Worm (Caenorhabditis elegans) whole organism, young adult: ENCODE data around the gene irld-65.

Experiments
- B0019.2 ChIP-seq: fragments of 200-800 bp; sonication (Bioruptor generic); conservative IDR thresholded peaks from 2 replicates; pipeline ENCODE4 v1.3.6; 2022; ENCODE audit warnings: missing genetic modification reagents, missing genetic modification characterization, missing compliant biosample characterization
- B0035.1 ChIP-seq: sonication (generic microtip); optimal IDR thresholded peaks from 2 replicates; lab custom pipeline; 2016; ENCODE audit warnings: missing genetic modification characterization, mild to moderate bottlenecking, missing compliant biosample characterization, missing genotype, missing genetic modification reagents
- B0261.1 ChIP-seq: sonication (generic microtip); optimal IDR thresholded peaks from 2 replicates; lab custom pipeline; 2016; ENCODE audit warnings: mild to moderate bottlenecking, missing genetic modification characterization, moderate library complexity, missing compliant biosample characterization
- F22D6.2 ChIP-seq: sonication (generic microtip); optimal IDR thresholded peaks from 2 replicates; lab custom pipeline; 2016; ENCODE audit warnings: mild to moderate bottlenecking, missing genetic modification characterization, missing compliant biosample characterization
- K11D2.4 ChIP-seq: fragments of 200-800 bp; sonication (Bioruptor generic); IDR thresholded peaks from 2 replicates; pipeline ENCODE4 v1.3.6; 2022; ENCODE audit warnings: missing genetic modification reagents, missing genetic modification characterization, missing compliant biosample characterization
- K12H6.12 ChIP-seq: fragments of 200-800 bp; sonication (Bioruptor generic); optimal IDR thresholded peaks from 2 replicates; lab custom pipeline; 2018; ENCODE audit warnings: mild to moderate bottlenecking, missing genetic modification characterization, missing compliant biosample characterization
- T26A5.8 ChIP-seq: sonication (generic microtip); optimal IDR thresholded peaks from 2 replicates; lab custom pipeline; 2016; ENCODE audit warnings: missing genetic modification characterization, missing compliant biosample characterization
- Y53G8AR.9 ChIP-seq: fragments of 200-800 bp; sonication (Bioruptor generic); conservative IDR thresholded peaks from 2 replicates; pipeline ENCODE4 v1.3.6; 2022; ENCODE audit warnings: missing genetic modification reagents, missing genetic modification characterization, missing compliant biosample characterization
- Y95B8A.8 ChIP-seq: fragments of 200-800 bp; sonication (Bioruptor generic); IDR thresholded peaks from 2 replicates; pipeline ENCODE4 v1.3.6; 2022; ENCODE audit warnings: missing genetic modification reagents, missing genetic modification characterization, missing compliant biosample characterization
- akir-1 ChIP-seq: fragments of 200-800 bp; sonication (Bioruptor generic); optimal IDR thresholded peaks from 2 replicates; lab custom pipeline; 2018; ENCODE audit warnings: mild to moderate bottlenecking, missing genetic modification characterization, moderate library complexity, missing compliant biosample characterization
- aptf-2 ChIP-seq: fragments of 200-800 bp; sonication (Bioruptor generic); conservative IDR thresholded peaks from 2 replicates; pipeline ENCODE4 v1.3.6; 2022; ENCODE audit warnings: missing genetic modification reagents, missing genetic modification characterization, missing compliant biosample characterization
- aptf-3 ChIP-seq: fragments of 200-800 bp; sonication (Bioruptor generic); IDR thresholded peaks from 2 replicates; pipeline ENCODE4 v1.3.6; 2022; ENCODE audit warnings: missing genetic modification characterization, missing compliant biosample characterization
- attf-3 ChIP-seq: fragments of 200-800 bp; sonication (Bioruptor generic); conservative IDR thresholded peaks from 2 replicates; pipeline ENCODE4 v1.3.6; 2022; ENCODE audit warnings: missing genetic modification reagents, missing genetic modification characterization, missing compliant biosample characterization
- attf-6 ChIP-seq: fragments of 200-800 bp; sonication (Bioruptor generic); IDR thresholded peaks from 2 replicates; pipeline ENCODE4 v1.3.6; 2022; ENCODE audit warnings: missing genetic modification reagents, missing genetic modification characterization, missing compliant biosample characterization
- ccch-3 ChIP-seq: fragments of 200-800 bp; sonication (Bioruptor generic); optimal IDR thresholded peaks from 2 replicates; lab custom pipeline; 2018; ENCODE audit warnings: mild to moderate bottlenecking, missing genetic modification characterization, missing compliant biosample characterization
- cebp-1 ChIP-seq, 2 experiments: fragments of 200-800 bp in 1 of 2; sonication (Bioruptor generic) in 1 of 2; sonication (generic microtip) in 1 of 2; IDR thresholded peaks in 1 of 2; optimal IDR thresholded peaks in 1 of 2; 2 replicates each; pipeline versions ENCODE4 v1.3.6 to Lab custom; 2017 to 2022; ENCODE audit warnings: missing compliant biosample characterization in 2 of 2, missing genetic modification characterization in 2 of 2, mild to moderate bottlenecking in 1 of 2, missing genetic modification reagents in 1 of 2, moderate library complexity in 1 of 2
- ceh-100 ChIP-seq: fragments of 200-800 bp; sonication (Bioruptor generic); IDR thresholded peaks from 2 replicates; pipeline ENCODE4 v1.3.6; 2022; ENCODE audit warnings: missing genetic modification reagents, missing genetic modification characterization, missing compliant biosample characterization
- ceh-40 ChIP-seq: fragments of 200-800 bp; sonication (Bioruptor generic); IDR thresholded peaks from 2 replicates; pipeline ENCODE4 v1.3.6; 2022; ENCODE audit warnings: missing genetic modification characterization, missing compliant biosample characterization
- ceh-58 ChIP-seq: fragments of 200-800 bp; sonication (Bioruptor generic); IDR thresholded peaks from 2 replicates; pipeline ENCODE4 v1.3.6; 2022; ENCODE audit warnings: missing genetic modification characterization, missing compliant biosample characterization
- die-1 ChIP-seq: sonication (generic microtip); optimal IDR thresholded peaks from 2 replicates; lab custom pipeline; 2016; ENCODE audit warnings: missing genotype, mild to moderate bottlenecking, missing genetic modification characterization, missing compliant biosample characterization
- dpl-1 ChIP-seq: fragments of 150-350 bp; optimal IDR thresholded peaks from 2 replicates; lab custom pipeline; 2014; ENCODE audit warnings: missing biosample characterization, missing genetic modification reagents, missing genetic modification characterization
- ets-4 ChIP-seq: fragments of 200-800 bp; sonication (Bioruptor generic); optimal IDR thresholded peaks from 2 replicates; lab custom pipeline; 2018; ENCODE audit warnings: mild to moderate bottlenecking, missing genetic modification characterization, missing compliant biosample characterization
- hmg-1.2 ChIP-seq: fragments of 200-800 bp; sonication (Bioruptor generic); IDR thresholded peaks from 2 replicates; pipeline ENCODE4 v1.3.6; 2022; ENCODE audit warnings: missing genetic modification reagents, missing genetic modification characterization, missing compliant biosample characterization
- hrde-1 ChIP-seq: sonication (generic microtip); optimal IDR thresholded peaks from 2 replicates; lab custom pipeline; 2016; ENCODE audit warnings: missing genetic modification characterization, mild to moderate bottlenecking, missing compliant biosample characterization, moderate library complexity, missing genotype, missing genetic modification reagents, borderline replicate concordance
- hsf-1 ChIP-seq: fragments of 200-800 bp; sonication (Bioruptor generic); IDR thresholded peaks from 2 replicates; pipeline ENCODE4 v1.3.6; 2022; ENCODE audit warnings: missing genetic modification reagents, missing genetic modification characterization, missing compliant biosample characterization
- lin-54 ChIP-seq: fragments of 200-800 bp; sonication (Bioruptor generic); optimal IDR thresholded peaks from 2 replicates; lab custom pipeline; 2018; ENCODE audit warnings: mild to moderate bottlenecking, missing genetic modification characterization, missing compliant biosample characterization
- lir-1 ChIP-seq: fragments of 200-800 bp; sonication (Bioruptor generic); conservative IDR thresholded peaks from 2 replicates; pipeline ENCODE4 v1.3.6; 2022; ENCODE audit warnings: missing genetic modification reagents, missing genetic modification characterization, missing compliant biosample characterization
- lsl-1 ChIP-seq: fragments of 200-800 bp; sonication (Bioruptor generic); optimal IDR thresholded peaks from 2 replicates; lab custom pipeline; 2018; ENCODE audit warnings: mild to moderate bottlenecking, missing genetic modification characterization, moderate library complexity, missing compliant biosample characterization
- madf-3 ChIP-seq: fragments of 200-800 bp; sonication (Bioruptor generic); IDR thresholded peaks from 2 replicates; pipeline ENCODE4 v1.3.6; 2022; ENCODE audit warnings: missing genetic modification reagents, missing genetic modification characterization, missing compliant biosample characterization
- madf-8 ChIP-seq: fragments of 200-800 bp; sonication (Bioruptor generic); conservative IDR thresholded peaks from 2 replicates; pipeline ENCODE4 v1.3.6; 2022; ENCODE audit warnings: missing genetic modification reagents, missing genetic modification characterization, missing compliant biosample characterization
- mcd-1 ChIP-seq: fragments of 200-800 bp; sonication (Bioruptor generic); IDR thresholded peaks from 2 replicates; pipeline ENCODE4 v1.3.6; 2022; ENCODE audit warnings: missing genetic modification reagents, missing genetic modification characterization, missing compliant biosample characterization
- nfya-1 ChIP-seq: sonication (generic microtip); optimal IDR thresholded peaks from 2 replicates; lab custom pipeline; 2017; ENCODE audit warnings: antibody characterized with exemption, missing compliant biosample characterization, missing genetic modification characterization, borderline replicate concordance; ENCODE audit not compliant: insufficient read depth
- nfya-2 ChIP-seq: fragments of 200-800 bp; sonication (Bioruptor generic); IDR thresholded peaks from 2 replicates; pipeline ENCODE4 v1.3.6; 2022; ENCODE audit warnings: missing genetic modification reagents, missing genetic modification characterization, missing compliant biosample characterization
- nfyb-1 ChIP-seq: fragments of 200-800 bp; sonication (Bioruptor generic); IDR thresholded peaks from 2 replicates; pipeline ENCODE4 v1.3.6; 2022; ENCODE audit warnings: missing genetic modification reagents, missing genetic modification characterization, missing compliant biosample characterization
- nhr-179 ChIP-seq: sonication (generic microtip); optimal IDR thresholded peaks from 2 replicates; lab custom pipeline; 2016; ENCODE audit warnings: mild to moderate bottlenecking, missing genetic modification characterization, missing compliant biosample characterization
- nhr-80 ChIP-seq: sonication (generic microtip); optimal IDR thresholded peaks from 2 replicates; lab custom pipeline; 2016; ENCODE audit warnings: missing genetic modification characterization, missing compliant biosample characterization
- rec-8 ChIP-seq, 2 experiments: sonication (generic microtip); optimal IDR thresholded peaks; 2 replicates each; lab custom pipeline; 2016; ENCODE audit warnings: mild to moderate bottlenecking in 2 of 2, missing genetic modification characterization in 2 of 2, missing genetic modification reagents in 2 of 2, missing genotype in 2 of 2, missing biosample characterization in 1 of 2, missing compliant biosample characterization in 1 of 2, moderate library complexity in 1 of 2
- repo-1 ChIP-seq: sonication (generic microtip); optimal IDR thresholded peaks from 2 replicates; lab custom pipeline; 2017; ENCODE audit warnings: mild to moderate bottlenecking, missing genetic modification characterization, missing compliant biosample characterization
- sdz-38 ChIP-seq: sonication (generic microtip); optimal IDR thresholded peaks from 2 replicates; lab custom pipeline; 2016; ENCODE audit warnings: missing genotype, missing genetic modification characterization, missing compliant biosample characterization
- snpc-1.3 ChIP-seq: sonication (generic microtip); optimal IDR thresholded peaks from 2 replicates; lab custom pipeline; 2017; ENCODE audit warnings: missing genetic modification characterization, mild to moderate bottlenecking, missing compliant biosample characterization, antibody characterized with exemption, moderate library complexity, missing genotype, missing genetic modification reagents; ENCODE audit not compliant: insufficient read depth
- snpc-3.4 ChIP-seq: sonication (generic microtip); optimal IDR thresholded peaks from 2 replicates; lab custom pipeline; 2017; ENCODE audit warnings: missing genetic modification characterization, mild to moderate bottlenecking, missing compliant biosample characterization, antibody characterized with exemption, moderate library complexity, missing genotype, missing genetic modification reagents
- ztf-6 ChIP-seq: fragments of 200-800 bp; sonication (Bioruptor generic); IDR thresholded peaks from 2 replicates; pipeline ENCODE4 v1.3.6; 2022; ENCODE audit warnings: missing genetic modification reagents, missing genetic modification characterization, missing compliant biosample characterization

irld-65 gene

DNA sequence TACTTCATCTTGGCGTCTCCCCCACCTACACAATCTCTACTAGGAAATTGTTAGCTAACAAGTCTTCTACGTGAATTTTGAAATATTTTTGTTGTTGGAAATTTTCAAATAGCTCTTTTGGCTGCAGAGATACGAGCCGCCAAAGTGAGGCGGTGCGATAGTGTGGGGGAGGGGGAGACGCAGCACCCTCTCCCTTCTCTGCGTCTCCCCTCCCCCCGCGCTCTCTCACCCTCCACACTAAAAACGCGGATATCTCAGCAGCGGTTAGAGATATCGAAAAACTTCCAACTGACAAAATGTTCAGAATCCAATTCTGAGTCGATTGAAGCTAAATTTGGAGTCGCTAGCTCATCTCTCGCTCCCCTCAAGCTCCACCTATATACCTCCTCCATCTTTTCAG, 12.7 kb downstream of the irld-65 start (continued):
- no peak for TF ChIP-seq hrde-1 (tag; lab: Kevin White, UChicago)
- no peak for TF ChIP-seq K11D2.4 (GFP tag; lab: Robert Waterston, UW)
- TF ChIP-seq sdz-38 (tag; lab: Kevin White, UChicago): no peak
- TF ChIP-seq attf-6 (GFP tag; lab: Robert Waterston, UW): no peak
- no peak for TF ChIP-seq B0019.2 (GFP tag; lab: Robert Waterston, UW)
- TF ChIP-seq akir-1: no peak
- TF ChIP-seq dpl-1 (GFP tag; lab: Kevin White, UChicago): no peak
- TF ChIP-seq, all 124 proteins: peak for 3

DNA sequence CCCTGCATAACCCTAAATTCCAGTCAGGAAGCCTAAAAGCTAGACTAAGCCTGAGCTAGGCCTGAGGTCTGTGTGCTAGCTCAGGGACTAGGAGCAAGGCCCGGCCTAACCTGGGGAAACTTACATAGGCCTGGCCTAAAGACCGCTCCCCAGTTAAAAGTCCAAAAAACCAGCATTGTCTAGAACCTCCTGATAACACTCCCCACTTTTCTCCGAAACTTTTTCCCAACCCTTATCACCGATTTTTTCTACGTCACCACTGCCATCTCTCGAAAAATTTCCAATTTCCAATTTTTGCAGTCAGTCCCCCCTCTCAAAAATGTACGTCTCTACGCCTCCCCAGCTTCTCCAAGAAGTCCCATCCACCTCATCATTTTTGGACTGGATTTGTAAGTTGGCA, 14.1 kb downstream of the irld-65 start, which contains the start of gene ZK355.2:
ZK355.2 (plus strand) TSS at position 301 of the 400 bp plus-strand sequence.
- TF ChIP-seq ccch-3 (GFP tag; lab: Kevin White, UChicago): no peak
- no peak for TF ChIP-seq F22D6.2
- TF ChIP-seq snpc-1.3: no peak
- TF ChIP-seq attf-3 (GFP tag; lab: Robert Waterston, UW): 0 out of 2 replicates have a peak, but pooled peaks have one; percentile 38
- no peak for TF ChIP-seq B0261.1 (tag; lab: Kevin White, UChicago)
- peak; percentile 16 for TF ChIP-seq nhr-80 (tag; lab: Kevin White, UChicago)
- no peak for TF ChIP-seq nfya-2 (GFP tag; lab: Robert Waterston, UW)
- no peak for TF ChIP-seq lsl-1

DNA sequence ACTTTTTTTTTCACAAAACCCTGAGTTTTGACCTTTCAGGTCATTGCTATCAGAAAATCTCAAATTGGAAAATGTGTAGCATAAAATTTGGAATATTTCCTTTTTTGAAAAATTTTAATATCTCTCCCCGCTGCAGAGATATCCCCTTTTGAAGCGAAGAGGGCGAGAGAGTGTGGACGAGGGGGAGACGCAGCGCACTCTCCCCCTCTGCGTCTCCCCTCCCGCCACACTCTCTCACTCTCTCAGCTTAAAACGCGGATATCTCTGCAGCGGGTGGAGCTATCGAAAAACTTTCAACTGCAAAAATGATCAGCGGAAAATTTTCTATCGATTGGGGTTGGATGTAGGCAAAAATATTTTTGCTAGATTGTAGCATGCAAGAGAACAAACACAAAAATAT, 15.0 kb downstream of the irld-65 start:
- TF ChIP-seq lir-1 (GFP tag; lab: Robert Waterston, UW) (no peak), ztf-6 (GFP tag; lab: Robert Waterston, UW) (no peak), ceh-58 (GFP tag; lab: Robert Waterston, UW) (no peak), K12H6.12 (tag; lab: Kevin White, UChicago) (no peak), B0019.2 (GFP tag; lab: Robert Waterston, UW) (no peak), rec-8 (tag; optimal IDR thresholded peaks at IDR 0.05; lab: Kevin White, UChicago) (no peak), repo-1 (tag; lab: Kevin White, UChicago) (no peak), hsf-1 (0 out of 2 replicates have a peak, but pooled peaks have one; percentile 6), ceh-40 (no peak), T26A5.8 (no peak), ceh-100 (no peak), die-1 (tag; lab: Kevin White, UChicago) (no peak), Y95B8A.8 (0 out of 2 replicates have a peak, but pooled peaks have one; percentile 0), aptf-2 (GFP tag; lab: Robert Waterston, UW) (no peak), Y53G8AR.9 (GFP tag; lab: Robert Waterston, UW) (no peak), nfyb-1 (GFP tag; lab: Robert Waterston, UW) (0 out of 2 replicates have a peak, but pooled peaks have one; percentile 37), lin-54 (GFP tag; lab: Kevin White, UChicago) (no peak), snpc-3.4 (tag; lab: Kevin White, UChicago) (no peak), hmg-1.2 (GFP tag; lab: Robert Waterston, UW) (peak; percentile 93), mcd-1 (GFP tag; lab: Robert Waterston, UW) (0 out of 2 replicates have a peak, but pooled peaks have one; percentile 35), attf-3 (GFP tag; lab: Robert Waterston, UW) (no peak)
- TF ChIP-seq, all 124 proteins: peak for 5

DNA sequence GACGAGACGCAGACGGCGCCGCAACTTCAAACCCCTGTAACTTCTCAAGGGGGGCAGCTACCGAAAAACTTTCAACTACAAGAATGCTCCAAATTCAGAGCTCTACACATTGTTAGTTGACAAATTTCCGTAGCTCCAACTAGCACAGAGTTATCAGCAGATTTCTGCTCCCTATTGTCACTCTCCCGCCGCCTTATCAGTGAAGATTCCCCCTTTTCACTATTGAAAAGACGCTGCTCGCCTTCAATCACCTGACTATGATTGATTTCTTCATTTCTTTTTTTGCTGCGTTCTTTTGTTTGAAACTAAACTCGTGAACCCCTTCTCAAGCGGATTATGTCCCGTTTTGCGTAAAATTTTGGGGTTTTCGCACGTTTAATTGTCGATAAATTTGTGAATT, 15.4 kb downstream of the irld-65 start:
- TF ChIP-seq aptf-3 (GFP tag; lab: Robert Waterston, UW): no peak
- TF ChIP-seq B0035.1 (tag; lab: Kevin White, UChicago): no peak
- TF ChIP-seq Y95B8A.8: 0 out of 2 replicates have a peak, but pooled peaks have one; percentile 15
- TF ChIP-seq madf-8 (GFP tag; lab: Robert Waterston, UW): no peak
- TF ChIP-seq ets-4 (GFP tag; lab: Kevin White, UChicago): no peak
- TF ChIP-seq nhr-179 (tag; lab: Kevin White, UChicago): no peak
- TF ChIP-seq nhr-80 (tag; lab: Kevin White, UChicago): peak; percentile 63
- no peak for TF ChIP-seq cebp-1 (GFP tag; IDR thresholded peaks at IDR 0.05; lab: Robert Waterston, UW)
- peak; percentile 24 for TF ChIP-seq cebp-1 (tag; optimal IDR thresholded peaks at IDR 0.05; lab: Kevin White, UChicago)
- no peak for TF ChIP-seq nfya-1
- TF ChIP-seq madf-3: 0 out of 2 replicates have a peak, but pooled peaks have one; percentile 31
